Fruit fly (Drosophila melanogaster) whole organism, prepupa: ENCODE data around the gene Sodq.

ENCODE experiments used
- Blimp-1 ChIP-seq: fragments of 200-800 bp; sonication (Bioruptor generic); optimal IDR thresholded peaks from 3 replicates; lab custom pipeline; 2017; ENCODE audit warnings: missing biosample characterization, missing genetic modification characterization, mild to moderate bottlenecking, moderate library complexity, missing genetic modification reagents
- CG10669 ChIP-seq: fragments of 200-800 bp; sonication (Bioruptor generic); optimal IDR thresholded peaks from 3 replicates; lab custom pipeline; 2018; ENCODE audit warnings: missing biosample characterization, mild to moderate bottlenecking, missing genetic modification characterization, moderate library complexity
- CG11762 ChIP-seq: fragments of 200-800 bp; sonication (Bioruptor generic); optimal IDR thresholded peaks from 3 replicates; lab custom pipeline; 2016; ENCODE audit warnings: missing biosample characterization, missing genetic modification characterization; ENCODE audit not compliant: insufficient read depth
- CG15336 ChIP-seq: fragments of 200-800 bp; sonication (Bioruptor generic); IDR thresholded peaks from 2 replicates; pipeline ENCODE4 v1.3.6; 2022; ENCODE audit warnings: missing biosample characterization, missing genetic modification characterization
- CG1621 ChIP-seq: fragments of 200-800 bp; sonication (Bioruptor generic); optimal IDR thresholded peaks from 3 replicates; lab custom pipeline; 2018; ENCODE audit warnings: missing biosample characterization, mild to moderate bottlenecking, missing genetic modification characterization
- CG3032 ChIP-seq: fragments of 200-800 bp; optimal IDR thresholded peaks from 2 replicates; lab custom pipeline; 2019; ENCODE audit warnings: missing biosample characterization, mild to moderate bottlenecking, missing genetic modification characterization, moderate library complexity
- CG31627 ChIP-seq: fragments of 200-800 bp; sonication (Bioruptor generic); optimal IDR thresholded peaks from 3 replicates; lab custom pipeline; 2016; ENCODE audit warnings: missing biosample characterization, missing genetic modification characterization
- CG32006 ChIP-seq: fragments of 200-800 bp; sonication (Bioruptor generic); optimal IDR thresholded peaks from 3 replicates; lab custom pipeline; 2017; ENCODE audit warnings: missing biosample characterization, mild to moderate bottlenecking, missing genetic modification characterization
- CG3919 ChIP-seq: fragments of 200-800 bp; sonication (Bioruptor generic); optimal IDR thresholded peaks from 3 replicates; lab custom pipeline; 2016; ENCODE audit warnings: missing biosample characterization, missing genetic modification characterization
- CG4318 ChIP-seq: fragments of 200-800 bp; sonication (Bioruptor generic); optimal IDR thresholded peaks from 3 replicates; lab custom pipeline; 2017; ENCODE audit warnings: missing biosample characterization, mild to moderate bottlenecking, missing genetic modification characterization
- CG6163 ChIP-seq: fragments of 200-800 bp; sonication (Bioruptor generic); IDR thresholded peaks from 3 replicates; pipeline ENCODE4 v1.3.6; 2022; ENCODE audit warnings: missing biosample characterization, missing genetic modification characterization
- CG6276 ChIP-seq: fragments of 200-800 bp; sonication (Bioruptor generic); optimal IDR thresholded peaks from 2 replicates; lab custom pipeline; 2017; ENCODE audit warnings: missing biosample characterization, mild to moderate bottlenecking, missing genetic modification characterization
- CG6808 ChIP-seq: fragments of 200-800 bp; sonication (Bioruptor generic); optimal IDR thresholded peaks from 3 replicates; lab custom pipeline; 2017; ENCODE audit warnings: missing biosample characterization, missing genetic modification characterization, mild to moderate bottlenecking, moderate library complexity, missing genetic modification reagents
- CG7368 ChIP-seq: fragments of 200-800 bp; sonication (Bioruptor generic); optimal IDR thresholded peaks from 3 replicates; lab custom pipeline; 2016; ENCODE audit warnings: missing biosample characterization, missing genetic modification characterization
- CG8119 ChIP-seq: fragments of 200-800 bp; sonication (Bioruptor generic); IDR thresholded peaks from 3 replicates; pipeline ENCODE4 v1.3.6; 2022; ENCODE audit warnings: missing biosample characterization, missing genetic modification characterization
- CG8319 ChIP-seq: fragments of 200-800 bp; sonication (Bioruptor generic); optimal IDR thresholded peaks from 3 replicates; lab custom pipeline; 2016; ENCODE audit warnings: missing biosample characterization, missing genetic modification characterization
- CG8632 ChIP-seq: fragments of 200-800 bp; sonication (Bioruptor generic); optimal IDR thresholded peaks from 3 replicates; lab custom pipeline; 2016; ENCODE audit warnings: missing biosample characterization, missing genetic modification characterization
- Eip75B ChIP-seq: fragments of 200-800 bp; sonication (Bioruptor generic); optimal IDR thresholded peaks from 3 replicates; lab custom pipeline; 2016; ENCODE audit warnings: missing biosample characterization, missing genetic modification characterization
- Eip78C ChIP-seq: fragments of 200-800 bp; sonication (Bioruptor generic); peaks from one replicate; lab custom pipeline; 2016; ENCODE audit warnings: missing biosample characterization, missing genetic modification characterization
- Eip93F ChIP-seq: fragments of 200-800 bp; sonication (Bioruptor generic); optimal IDR thresholded peaks from 2 replicates; lab custom pipeline; 2016; ENCODE audit warnings: missing biosample characterization, mild to moderate bottlenecking, missing genetic modification characterization
- Ets21C ChIP-seq: fragments of 200-800 bp; sonication (Bioruptor generic); optimal IDR thresholded peaks from 3 replicates; lab custom pipeline; 2016; ENCODE audit warnings: missing biosample characterization, missing genetic modification characterization
- Gug ChIP-seq: fragments of 200-800 bp; sonication (Bioruptor generic); IDR thresholded peaks from 2 replicates; pipeline ENCODE4 v1.3.6; 2022; ENCODE audit warnings: missing biosample characterization, missing genetic modification characterization
- Hr38 ChIP-seq: sonication (Bioruptor generic); optimal IDR thresholded peaks from 2 replicates; lab custom pipeline; 2016; ENCODE audit warnings: missing biosample characterization, missing genetic modification characterization
- Hr39 ChIP-seq: fragments of 200-800 bp; sonication (Bioruptor generic); optimal IDR thresholded peaks from 2 replicates; lab custom pipeline; 2016; ENCODE audit warnings: missing biosample characterization, missing genetic modification characterization
- Hr4 ChIP-seq: fragments of 200-800 bp; sonication (Bioruptor generic); optimal IDR thresholded peaks from 3 replicates; lab custom pipeline; 2016; ENCODE audit warnings: missing biosample characterization, missing genetic modification characterization
- Lpt ChIP-seq: fragments of 200-800 bp; sonication (Bioruptor generic); optimal IDR thresholded peaks from 3 replicates; lab custom pipeline; 2016; ENCODE audit warnings: missing biosample characterization, missing genetic modification characterization
- Met ChIP-seq: fragments of 200-800 bp; sonication (Bioruptor generic); optimal IDR thresholded peaks from 3 replicates; lab custom pipeline; 2016; ENCODE audit warnings: missing biosample characterization, missing genetic modification characterization
- OdsH ChIP-seq: fragments of 200-800 bp; sonication (Bioruptor generic); optimal IDR thresholded peaks from 3 replicates; lab custom pipeline; 2016; ENCODE audit warnings: missing biosample characterization, missing genetic modification characterization
- Smox ChIP-seq: fragments of 200-800 bp; sonication (Bioruptor generic); optimal IDR thresholded peaks from 3 replicates; lab custom pipeline; 2016; ENCODE audit warnings: missing biosample characterization, missing genetic modification characterization
- Sox102F ChIP-seq: fragments of 200-800 bp; sonication (Bioruptor generic); optimal IDR thresholded peaks from 2 replicates; lab custom pipeline; 2016; ENCODE audit warnings: missing biosample characterization, mild to moderate bottlenecking, missing genetic modification characterization
- Sox15 ChIP-seq: fragments of 200-800 bp; sonication (Bioruptor generic); optimal IDR thresholded peaks from 3 replicates; lab custom pipeline; 2016; ENCODE audit warnings: missing biosample characterization, missing genetic modification characterization
- achi ChIP-seq: fragments of 200-800 bp; sonication (Bioruptor generic); optimal IDR thresholded peaks from 3 replicates; lab custom pipeline; 2016; ENCODE audit warnings: missing biosample characterization, missing genetic modification characterization
- acj6 ChIP-seq: fragments of 200-800 bp; sonication (Bioruptor generic); optimal IDR thresholded peaks from 3 replicates; lab custom pipeline; 2016; ENCODE audit warnings: missing biosample characterization, missing genetic modification characterization
- cyc ChIP-seq: fragments of 200-800 bp; sonication (Bioruptor generic); optimal IDR thresholded peaks from 3 replicates; lab custom pipeline; 2016; ENCODE audit warnings: missing biosample characterization, missing genetic modification characterization
- dsx ChIP-seq: fragments of 200-800 bp; optimal IDR thresholded peaks from 3 replicates; lab custom pipeline; 2019; ENCODE audit warnings: missing biosample characterization, mild to moderate bottlenecking, missing genetic modification characterization, moderate library complexity; ENCODE audit not compliant: poor library complexity, severe bottlenecking
- eg ChIP-seq: fragments of 200-800 bp; sonication (Bioruptor generic); IDR thresholded peaks from 3 replicates; pipeline ENCODE4 v1.3.6; 2022; ENCODE audit warnings: missing biosample characterization, missing genetic modification characterization
- esn ChIP-seq: fragments of 200-800 bp; sonication (Bioruptor generic); optimal IDR thresholded peaks from 2 replicates; lab custom pipeline; 2016; ENCODE audit warnings: missing biosample characterization, mild to moderate bottlenecking, missing genetic modification characterization, moderate library complexity
- fd59A ChIP-seq: fragments of 200-800 bp; sonication (Bioruptor generic); optimal IDR thresholded peaks from 2 replicates; lab custom pipeline; 2017; ENCODE audit warnings: missing biosample characterization, mild to moderate bottlenecking, missing genetic modification characterization, missing genetic modification reagents
- fd85E ChIP-seq: fragments of 200-800 bp; sonication (Bioruptor generic); optimal IDR thresholded peaks from 3 replicates; lab custom pipeline; 2016; ENCODE audit warnings: missing biosample characterization, missing genetic modification characterization
- fkh ChIP-seq: fragments of 200-800 bp; sonication (Bioruptor generic); optimal IDR thresholded peaks from 3 replicates; lab custom pipeline; 2017; ENCODE audit warnings: missing biosample characterization, mild to moderate bottlenecking, missing genetic modification characterization, moderate library complexity
- net ChIP-seq: fragments of 200-800 bp; sonication (Bioruptor generic); optimal IDR thresholded peaks from 3 replicates; lab custom pipeline; 2016; ENCODE audit warnings: missing biosample characterization, missing genetic modification characterization
- pdm3 ChIP-seq: fragments of 200-800 bp; sonication (Bioruptor generic); optimal IDR thresholded peaks from 3 replicates; lab custom pipeline; 2016; ENCODE audit warnings: missing biosample characterization, missing genetic modification characterization
- salr ChIP-seq, 2 experiments: fragments of 200-800 bp; sonication (Bioruptor generic); optimal IDR thresholded peaks; 3 replicates each; lab custom pipeline; 2016 to 2018; ENCODE audit warnings: missing biosample characterization in 2 of 2, missing genetic modification characterization in 2 of 2, mild to moderate bottlenecking in 1 of 2
- spab ChIP-seq: fragments of 200-800 bp; sonication (Bioruptor generic); optimal IDR thresholded peaks from 2 replicates; lab custom pipeline; 2017; ENCODE audit warnings: missing biosample characterization, mild to moderate bottlenecking, missing genetic modification characterization, missing genetic modification reagents
- svp ChIP-seq: fragments of 200-800 bp; sonication (Bioruptor generic); peaks from one replicate; lab custom pipeline; 2016; ENCODE audit warnings: missing biosample characterization, missing genetic modification characterization

Sodq gene

DNA sequence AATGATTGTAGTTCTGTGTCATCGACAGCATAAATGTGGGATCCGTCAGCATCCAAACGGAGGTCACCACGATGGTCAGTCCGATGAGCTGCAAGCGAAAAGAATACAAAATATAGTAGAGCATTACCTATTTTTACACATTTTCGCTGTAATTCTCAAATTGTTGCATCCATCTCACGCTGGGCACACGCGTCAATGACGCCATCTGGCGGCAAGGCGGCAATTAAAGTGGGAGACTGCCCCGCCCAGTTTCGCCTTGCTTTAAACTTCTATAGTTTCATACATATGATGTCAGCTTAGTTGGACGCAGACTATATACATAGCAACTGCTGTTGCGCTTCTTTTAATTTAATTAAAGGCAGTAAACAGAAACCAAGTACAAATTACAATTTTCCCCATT, 19.0 kb upstream of the Sodq start:
- no peak for TF ChIP-seq Hr39 (GFP tag; lab: Kevin White, UChicago)
- TF ChIP-seq Ets21C (GFP tag; lab: Kevin White, UChicago): no peak
- TF ChIP-seq Gug (GFP tag; lab: Robert Waterston, UW): no peak
- TF ChIP-seq svp: no peak
- no peak for TF ChIP-seq Eip75B (GFP tag; lab: Kevin White, UChicago)
- no peak for TF ChIP-seq Hr4 (GFP tag; lab: Kevin White, UChicago)
- no peak for TF ChIP-seq fd59A (GFP tag; lab: Kevin White, UChicago)
- no peak for TF ChIP-seq CG8319 (GFP tag; lab: Kevin White, UChicago)
- TF ChIP-seq CG3032: no peak
- TF ChIP-seq Sox15: no peak
- TF ChIP-seq CG6163: no peak
- no peak for TF ChIP-seq CG7368 (GFP tag; lab: Kevin White, UChicago)

DNA sequence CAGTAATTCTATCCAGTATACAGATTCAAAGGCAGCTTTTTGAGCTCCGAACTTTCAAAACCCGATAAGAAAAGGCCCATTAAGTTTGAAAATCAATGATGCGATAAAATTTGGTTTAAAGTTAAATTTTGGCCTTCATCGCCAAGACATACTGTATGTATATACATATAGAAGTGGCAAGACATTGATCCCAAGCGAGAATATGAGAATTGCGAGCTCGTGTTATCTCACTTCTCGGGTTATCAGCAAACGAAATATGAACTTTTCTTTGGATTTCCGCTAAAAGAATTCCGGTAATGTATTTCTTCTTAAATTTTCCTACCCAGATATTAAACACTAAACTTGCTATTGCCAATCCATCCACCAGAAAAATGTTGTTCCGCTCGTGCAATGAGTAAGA, 18.6 kb upstream of the Sodq start:
- no peak for TF ChIP-seq spab (GFP tag; lab: Kevin White, UChicago)
- no peak for TF ChIP-seq Eip93F (GFP tag; lab: Kevin White, UChicago)
- TF ChIP-seq Eip78C (GFP tag; lab: Kevin White, UChicago): peak; percentile 31
- peak; percentile 13 for TF ChIP-seq Hr4 (GFP tag; lab: Kevin White, UChicago)
- TF ChIP-seq svp: peak; percentile 93
- TF ChIP-seq CG3032: no peak
- TF ChIP-seq OdsH (GFP tag; lab: Kevin White, UChicago): no peak
- TF ChIP-seq cyc (GFP tag; lab: Kevin White, UChicago): no peak
- no peak for TF ChIP-seq eg (GFP tag; lab: Robert Waterston, UW)
- no peak for TF ChIP-seq esn (GFP tag; lab: Kevin White, UChicago)
- TF ChIP-seq pdm3 (GFP tag; lab: Kevin White, UChicago): peak; percentile 22
- no peak for TF ChIP-seq CG7368 (GFP tag; lab: Kevin White, UChicago)
- TF ChIP-seq CG8119 (GFP tag; lab: Robert Waterston, UW): peak; percentile 43; the same call in 1 of the 3 replicates

DNA sequence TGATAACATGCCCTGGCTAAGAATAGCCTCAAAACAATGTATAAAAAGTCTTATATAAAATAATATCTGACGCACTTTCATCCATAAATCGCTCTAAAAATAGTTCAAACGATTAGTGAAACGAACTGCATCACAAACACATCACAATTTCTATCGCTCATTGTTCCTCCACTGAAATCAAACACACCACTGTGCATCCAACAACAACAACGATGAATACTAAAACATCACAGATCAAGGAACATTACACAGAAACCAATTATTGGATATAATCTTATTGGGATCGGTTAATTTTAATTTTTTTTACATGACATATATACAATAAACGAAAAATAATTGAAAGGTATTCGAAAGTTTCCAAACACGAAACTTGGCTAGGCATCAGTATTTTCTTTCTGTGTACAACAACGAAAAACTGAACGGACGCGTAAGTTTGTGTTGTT, 16.3 kb upstream of the Sodq start:
- TF ChIP-seq OdsH (GFP tag; lab: Kevin White, UChicago) (peak; percentile 53), esn (GFP tag; lab: Kevin White, UChicago) (peak; percentile 28), CG8319 (GFP tag; lab: Kevin White, UChicago) (no peak), Ets21C (GFP tag; lab: Kevin White, UChicago) (no peak), cyc (GFP tag; lab: Kevin White, UChicago) (peak; percentile 3), pdm3 (GFP tag; lab: Kevin White, UChicago) (peak; percentile 61), Hr38 (GFP tag; lab: Kevin White, UChicago) (no peak), Smox (GFP tag; lab: Kevin White, UChicago) (peak; percentile 17), Blimp-1 (GFP tag; lab: Kevin White, UChicago) (no peak), CG15336 (peak; percentile 83), fkh (GFP tag; lab: Kevin White, UChicago) (no peak), Eip78C (GFP tag; lab: Kevin White, UChicago) (peak; percentile 79), CG32006 (GFP tag; lab: Kevin White, UChicago) (peak; percentile 78), achi (GFP tag; lab: Kevin White, UChicago) (peak; percentile 48), Gug (GFP tag; lab: Robert Waterston, UW) (peak; percentile 70), CG7368 (GFP tag; lab: Kevin White, UChicago) (no peak), fd85E (GFP tag; lab: Kevin White, UChicago) (no peak), CG8119 (GFP tag; lab: Robert Waterston, UW) (peak; percentile 78; the same call in 2 of the 3 replicates), Hr39 (GFP tag; lab: Kevin White, UChicago) (peak; percentile 36), CG3032 (no peak), net (peak; percentile 22), CG1621 (tag; lab: Kevin White, UChicago) (no peak), dsx (GFP tag; lab: Kevin White, UChicago) (peak; percentile 11), CG4318 (GFP tag; lab: Kevin White, UChicago) (peak; percentile 58), CG6808 (GFP tag; lab: Kevin White, UChicago) (no peak), Met (peak; percentile 22), CG3919 (peak; percentile 48), svp (peak; percentile 68), CG8632 (GFP tag; lab: Kevin White, UChicago) (peak; percentile 14), Lpt (peak; percentile 17), CG11762 (GFP tag; lab: Kevin White, UChicago) (peak; percentile 10), CG10669 (GFP tag; lab: Kevin White, UChicago) (peak; percentile 20), CG31627 (GFP tag; lab: Kevin White, UChicago) (peak; percentile 3), CG6276 (peak; percentile 62), acj6 (GFP tag; lab: Kevin White, UChicago) (peak; percentile 39), Hr4 (GFP tag; lab: Kevin White, UChicago) (peak; percentile 79), salr (GFP tag; optimal IDR thresholded peaks at IDR 0.05; lab: Kevin White, UChicago) (peak in 1 of 2 experiments; percentile 65), Sox102F (GFP tag; lab: Kevin White, UChicago) (peak; percentile 29)
